Fruit fly (Drosophila melanogaster): Measurements from ENCODE around the gene Nep1.

The Nep1 gene

dm6 chrX:6090809-6091667, at the start of gene Nep1, which contains the start of gene Mipp2:
Nep1 (plus strand) TSS chrX:6091205.
Mipp2 (minus strand) TSS chrX:6091471.
- peak; percentile 55 for TF ChIP-seq CG17801 (GFP tag; optimal IDR thresholded peaks at IDR 0.05; ENCODE audit: partially characterized antibody)

dm6 chrX:6050282-6050934, 40.6 kb upstream of the Nep1 start, which contains the start of gene CG5921:
CG5921 (plus strand) TSS chrX:6050828.
- TF ChIP-seq CG17801 (GFP tag; optimal IDR thresholded peaks at IDR 0.05; ENCODE audit: partially characterized antibody): no peak

DNA sequence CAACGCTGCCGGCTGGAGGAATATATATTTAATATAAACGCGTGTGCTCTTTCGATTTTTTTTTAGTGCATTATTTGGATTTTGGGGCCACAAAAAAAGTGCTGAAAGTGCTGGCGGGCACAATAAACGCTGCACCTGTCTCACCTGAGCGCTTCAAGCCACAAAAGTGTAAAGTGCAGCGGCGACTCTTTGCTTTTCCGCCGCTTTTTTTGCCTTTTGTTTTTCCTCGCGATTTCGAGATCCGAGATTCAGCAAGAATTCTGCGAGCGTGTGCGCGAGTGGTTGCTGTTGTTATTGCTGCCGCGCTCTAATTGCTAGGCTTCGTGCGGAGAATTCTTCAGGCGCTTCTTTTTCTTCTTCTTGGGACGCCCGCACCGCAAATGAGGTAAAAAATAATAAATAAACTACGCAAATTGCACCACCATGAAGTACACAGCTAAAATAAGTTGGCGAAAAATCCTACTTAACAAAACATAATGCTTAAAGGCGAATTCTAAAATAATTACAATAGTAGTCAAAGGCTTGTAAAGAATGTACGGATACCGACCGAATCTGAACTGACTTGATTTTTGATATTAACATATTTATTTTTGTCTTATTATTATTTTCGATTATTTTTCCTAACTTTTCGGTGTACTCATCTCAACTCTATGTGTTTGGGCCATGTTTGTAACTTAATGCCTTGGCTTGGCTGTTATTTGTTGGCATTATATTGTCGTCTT, 39.9 kb upstream of the Nep1 start:
- TF ChIP-seq CG17801 (GFP tag; optimal IDR thresholded peaks at IDR 0.05; ENCODE audit: partially characterized antibody): peak; percentile 35

dm6 chrX:6052855-6053254, 38.1 kb upstream of the Nep1 start:
- no peak for TF ChIP-seq CG17801 (GFP tag; optimal IDR thresholded peaks at IDR 0.05; ENCODE audit: partially characterized antibody)

DNA sequence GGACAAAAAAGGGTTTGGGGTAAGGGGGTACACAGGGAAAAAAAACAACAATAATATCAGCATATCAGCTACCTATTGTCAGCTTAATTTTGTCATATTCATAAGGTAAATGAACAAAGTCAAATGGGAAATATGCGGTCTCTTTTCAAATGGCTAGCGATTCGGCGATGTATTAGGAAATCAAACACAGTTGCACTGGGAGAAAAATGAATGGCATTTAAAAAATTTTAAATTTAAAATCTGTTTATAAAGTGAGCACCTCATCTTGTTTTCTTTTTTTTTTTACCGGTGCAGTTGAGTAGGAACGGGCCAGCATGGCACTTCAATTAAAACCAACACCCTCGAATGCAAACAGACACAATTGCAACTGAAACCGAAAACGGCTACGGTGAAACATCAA, 37.0 kb upstream of the Nep1 start:
- no peak for TF ChIP-seq CG17801 (GFP tag; optimal IDR thresholded peaks at IDR 0.05; ENCODE audit: partially characterized antibody)

DNA sequence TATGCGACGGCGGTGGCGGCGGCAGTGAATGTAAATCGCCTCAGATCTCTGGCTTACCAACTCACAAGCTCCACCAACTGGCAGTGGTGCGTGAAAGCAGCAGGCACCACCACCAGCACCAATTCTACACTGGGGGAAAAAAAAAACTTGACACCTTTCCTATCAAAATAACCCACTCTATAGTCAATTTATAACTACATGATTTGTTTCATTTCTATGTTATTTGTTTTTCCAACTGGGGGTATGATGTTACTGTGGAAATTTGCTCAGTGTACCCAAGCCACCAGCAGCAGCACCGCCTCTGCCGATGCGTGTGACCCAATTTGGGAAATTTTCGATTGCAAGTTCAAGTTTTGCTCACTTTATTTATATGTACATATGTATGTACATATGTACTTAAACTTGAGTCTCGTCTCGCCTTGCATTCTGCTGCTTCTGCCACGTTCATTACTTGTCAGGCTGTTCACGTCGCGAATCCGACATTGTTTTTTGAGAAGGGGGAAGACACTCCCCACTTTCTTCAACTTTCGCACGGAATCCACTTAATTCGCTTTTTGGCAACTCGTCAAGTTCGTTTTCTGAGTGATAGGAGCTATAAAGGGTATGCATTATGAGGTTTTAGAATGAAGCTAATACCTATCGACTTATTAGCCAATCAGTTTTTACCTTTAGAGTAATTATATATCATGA, 31.7 kb upstream of the Nep1 start:
- TF ChIP-seq CG17801 (GFP tag; optimal IDR thresholded peaks at IDR 0.05; ENCODE audit: partially characterized antibody): no peak

DNA sequence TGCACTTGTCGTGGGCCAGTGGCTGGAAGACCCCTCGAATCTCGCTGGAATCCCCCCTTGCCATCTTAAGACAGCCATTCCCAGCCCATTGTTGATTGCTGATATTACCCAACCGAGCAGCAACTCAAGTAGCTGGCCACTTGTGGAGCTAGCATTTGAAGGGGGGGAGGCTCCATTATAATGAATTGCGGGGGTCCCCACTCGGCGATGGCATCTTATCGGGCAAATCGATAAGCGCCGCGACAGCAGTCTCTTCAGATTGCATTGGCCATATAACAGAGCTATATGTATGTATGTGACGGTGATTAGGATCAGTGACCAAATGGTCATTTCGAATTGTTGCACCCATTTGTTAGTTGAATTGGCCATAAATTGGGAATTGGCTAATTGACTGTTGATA, 28.8 kb upstream of the Nep1 start:
- TF ChIP-seq CG17801 (GFP tag; optimal IDR thresholded peaks at IDR 0.05; ENCODE audit: partially characterized antibody): no peak

dm6 chrX:6064508-6064907, 26.5 kb upstream of the Nep1 start:
- no peak for TF ChIP-seq CG17801 (GFP tag; optimal IDR thresholded peaks at IDR 0.05; ENCODE audit: partially characterized antibody)

dm6 chrX:6066316-6066715, 24.7 kb upstream of the Nep1 start, which contains the start of gene CG43115:
CG43115 (minus strand) TSS chrX:6066416.
- no peak for TF ChIP-seq CG17801 (GFP tag; optimal IDR thresholded peaks at IDR 0.05; ENCODE audit: partially characterized antibody)

dm6 chrX:6067281-6068008, 23.6 kb upstream of the Nep1 start, which contains the start of gene CG5928:
CG5928 (plus strand) TSS chrX:6067958.
- no peak for TF ChIP-seq CG17801 (GFP tag; optimal IDR thresholded peaks at IDR 0.05; ENCODE audit: partially characterized antibody)

- no peak for TF ChIP-seq CG17801 (GFP tag; optimal IDR thresholded peaks at IDR 0.05; ENCODE audit: partially characterized antibody)
Measured at dm6 chrX:6068714-6069113, 22.3 kb upstream of the Nep1 start.

dm6 chrX:6074845-6075244, 16.2 kb upstream of the Nep1 start, which contains the start of gene Tsp5D:
Tsp5D (minus strand) TSS chrX:6074857.
- peak; percentile 77 for TF ChIP-seq CG17801 (GFP tag; optimal IDR thresholded peaks at IDR 0.05; ENCODE audit: partially characterized antibody)

dm6 chrX:6075586-6075985, 15.4 kb upstream of the Nep1 start:
- TF ChIP-seq CG17801 (GFP tag; optimal IDR thresholded peaks at IDR 0.05; ENCODE audit: partially characterized antibody): no peak

DNA sequence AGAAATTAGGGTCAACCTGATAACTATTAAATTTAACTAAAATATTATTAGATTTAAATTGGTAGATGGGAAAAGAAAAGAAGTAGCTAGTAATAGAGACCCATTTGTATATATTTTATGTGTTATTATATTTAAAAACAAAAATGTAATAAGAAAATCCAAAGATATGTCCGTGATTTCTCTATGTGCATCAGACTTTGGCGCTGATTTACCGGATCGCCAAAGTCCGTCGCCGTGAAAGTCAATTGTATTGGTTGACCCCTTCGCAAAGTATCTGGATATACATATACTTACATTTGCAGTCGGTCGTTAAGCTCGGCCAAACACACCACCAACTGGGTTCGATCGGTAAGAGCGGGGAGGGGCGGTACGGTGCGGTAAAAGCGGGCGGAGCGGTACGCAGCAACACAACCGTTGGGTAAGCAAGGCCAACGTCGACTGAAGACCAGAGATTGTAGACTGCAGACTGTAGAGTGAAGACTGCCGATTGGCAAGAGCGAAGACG, 13.9 kb upstream of the Nep1 start:
- peak; percentile 57 for TF ChIP-seq CG17801 (GFP tag; optimal IDR thresholded peaks at IDR 0.05; ENCODE audit: partially characterized antibody)

Data from ovary, adult (tissue).